Fruit fly (Drosophila melanogaster) whole organism, larva: ENCODE results near the gene dos.

Experiments used
- noc ChIP-seq: fragments of 200-800 bp; sonication (Bioruptor generic); optimal IDR thresholded peaks from 3 replicates; lab custom pipeline; 2019; ENCODE audit warnings: missing biosample characterization, mild to moderate bottlenecking, missing genetic modification characterization, moderate library complexity

The dos gene

dm6 chr3L:2632763-2633100, 43.5 kb downstream of the dos start:
- no peak for TF ChIP-seq noc (tag; lab: Kevin White, UChicago)

dm6 chr3L:2634929-2635799, 46.0 kb downstream of the dos start:
- peak; percentile 62 for TF ChIP-seq noc (tag; lab: Kevin White, UChicago)

dm6 chr3L:2636023-2636968, 47.1 kb downstream of the dos start:
- no peak for TF ChIP-seq noc (tag; lab: Kevin White, UChicago)

dm6 chr3L:2643324-2643723, 54.1 kb downstream of the dos start, which contains the start of gene CG14949:
TSS of gene CG14949 (minus strand) at chr3L:2643424.
- TF ChIP-seq noc (tag; lab: Kevin White, UChicago), result no peak

dm6 chr3L:2645068-2645467, 55.9 kb downstream of the dos start, which contains the start of gene CG1143:
TSS of gene CG1143 (plus strand) at chr3L:2645368.
- no peak for TF ChIP-seq noc (tag; lab: Kevin White, UChicago)
